Fruit fly (Drosophila melanogaster) whole organism, embryonic: Measurements from ENCODE around the gene CG7296.
A peak's percentile ranks its signal among the peaks of the same experiment; 100 is the strongest.

ENCODE experiments used
- CG10274 ChIP-seq: fragments of 200-800 bp; sonication (Bioruptor generic); optimal IDR thresholded peaks from 3 replicates; lab custom pipeline; 2017; ENCODE audit warnings: missing biosample characterization, mild to moderate bottlenecking, missing genetic modification characterization
- CG11504 ChIP-seq: fragments of 200-800 bp; sonication (Bioruptor generic); optimal IDR thresholded peaks from 3 replicates; lab custom pipeline; 2019; ENCODE audit warnings: missing biosample characterization, mild to moderate bottlenecking, missing genetic modification characterization, moderate library complexity
- CG12299 ChIP-seq: fragments of 200-800 bp; sonication (Bioruptor generic); optimal IDR thresholded peaks from 2 replicates; lab custom pipeline; 2018; ENCODE audit warnings: missing biosample characterization, mild to moderate bottlenecking, missing genetic modification characterization
- CG12744 ChIP-seq: fragments of 200-800 bp; sonication (Bioruptor generic); optimal IDR thresholded peaks from 2 replicates; lab custom pipeline; 2016; ENCODE audit warnings: missing biosample characterization, missing genetic modification characterization
- CG14014 ChIP-seq: fragments of 200-800 bp; sonication (Bioruptor generic); IDR thresholded peaks from 2 replicates; pipeline ENCODE4 v1.3.6; 2022; ENCODE audit warnings: missing biosample characterization, missing genetic modification characterization
- CG14965 ChIP-seq: fragments of 200-800 bp; sonication (Bioruptor generic); optimal IDR thresholded peaks from 2 replicates; lab custom pipeline; 2016; ENCODE audit warnings: missing biosample characterization, missing genetic modification characterization, borderline replicate concordance
- CG1529 ChIP-seq: fragments of 200-800 bp; sonication (Bioruptor generic); optimal IDR thresholded peaks from 3 replicates; lab custom pipeline; 2018; ENCODE audit warnings: missing biosample characterization, missing genetic modification characterization
- CG2199 ChIP-seq: fragments of 200-800 bp; sonication (Bioruptor generic); IDR thresholded peaks from 3 replicates; pipeline ENCODE4 v1.3.6; 2022; ENCODE audit warnings: missing biosample characterization, missing genetic modification characterization
- CG31441 ChIP-seq: fragments of 200-800 bp; sonication (Bioruptor generic); IDR thresholded peaks from 2 replicates; pipeline ENCODE4 v1.3.6; 2022; ENCODE audit warnings: missing biosample characterization, missing genetic modification characterization
- CG3995 ChIP-seq: fragments of 200-800 bp; sonication (Bioruptor generic); optimal IDR thresholded peaks from 3 replicates; lab custom pipeline; 2016; ENCODE audit warnings: missing biosample characterization, missing genetic modification characterization
- CG6175 ChIP-seq: fragments of 200-800 bp; sonication (Bioruptor generic); IDR thresholded peaks from 3 replicates; pipeline ENCODE4 v1.3.6; 2022; ENCODE audit warnings: missing biosample characterization, missing genetic modification characterization
- CG8765 ChIP-seq: fragments of 200-800 bp; sonication (Bioruptor generic); IDR thresholded peaks from 2 replicates; pipeline ENCODE4 v1.3.6; 2022; ENCODE audit warnings: missing biosample characterization, missing genetic modification characterization
- Dll ChIP-seq: fragments of 200-800 bp; sonication (Bioruptor generic); IDR thresholded peaks from 4 replicates; pipeline ENCODE4 v1.3.6; 2022; ENCODE audit warnings: missing biosample characterization, missing genetic modification characterization; ENCODE audit not compliant: partially characterized antibody
- Elba2 ChIP-seq: fragments of 200-800 bp; sonication (Bioruptor generic); optimal IDR thresholded peaks from 3 replicates; lab custom pipeline; 2016; ENCODE audit warnings: missing biosample characterization, missing genetic modification characterization
- Fer1 ChIP-seq: fragments of 200-800 bp; sonication (Bioruptor generic); optimal IDR thresholded peaks from 2 replicates; lab custom pipeline; 2017; ENCODE audit warnings: missing biosample characterization, mild to moderate bottlenecking, missing genetic modification characterization
- Med ChIP-seq: fragments of 200-800 bp; sonication (Bioruptor generic); peaks from one replicate; lab custom pipeline; 2016; ENCODE audit warnings: missing biosample characterization, missing genetic modification characterization, mild to moderate bottlenecking, inconsistent platforms, moderate library complexity
- Pdp1 ChIP-seq, 2 experiments: fragments of 200-800 bp; sonication (Bioruptor generic); optimal IDR thresholded peaks; 3 replicates each; lab custom pipeline; 2016; ENCODE audit warnings: missing biosample characterization in 2 of 2, missing genetic modification characterization in 2 of 2, mild to moderate bottlenecking in 1 of 2, moderate library complexity in 1 of 2
- Poxn ChIP-seq: fragments of 200-800 bp; sonication (Bioruptor generic); IDR thresholded peaks from 2 replicates; pipeline ENCODE4 v1.3.6; 2022; ENCODE audit warnings: missing biosample characterization, missing genetic modification characterization
- Sin3A ChIP-seq: fragments of >200 bp; optimal IDR thresholded peaks from 2 replicates; lab custom pipeline; 2018
- br ChIP-seq: fragments of >200 bp; optimal IDR thresholded peaks from 2 replicates; lab custom pipeline; 2017
- dan ChIP-seq: fragments of 200-800 bp; sonication (Bioruptor generic); IDR thresholded peaks from 2 replicates; pipeline ENCODE4 v1.3.6; 2022; ENCODE audit warnings: missing biosample characterization, missing genetic modification characterization
- esg ChIP-seq: fragments of 200-800 bp; sonication (Bioruptor generic); conservative IDR thresholded peaks from 2 replicates; pipeline ENCODE4 v1.3.6; 2022; ENCODE audit warnings: missing biosample characterization, missing genetic modification characterization
- fru ChIP-seq: fragments of >200 bp; optimal IDR thresholded peaks from 2 replicates; lab custom pipeline; 2017
- hb ChIP-seq: fragments of 200-800 bp; sonication (Bioruptor generic); IDR thresholded peaks from 3 replicates; pipeline ENCODE4 v1.3.6; 2022; ENCODE audit warnings: missing biosample characterization, missing genetic modification characterization; ENCODE audit not compliant: partially characterized antibody
- insv ChIP-seq, 2 experiments: fragments of 200-800 bp; sonication (Bioruptor generic); optimal IDR thresholded peaks; 3 replicates each; lab custom pipeline; 2016 to 2018; ENCODE audit warnings: missing biosample characterization in 2 of 2, missing genetic modification characterization in 2 of 2
- lola ChIP-seq, 3 experiments: fragments of >200 bp in 2 of 3; fragments of 200-800 bp in 1 of 3; sonication (Bioruptor generic) in 1 of 3; optimal IDR thresholded peaks; 2 replicates each; lab custom pipeline; 2017 to 2019; ENCODE audit warnings: missing biosample characterization in 3 of 3, missing genetic modification characterization in 3 of 3, mild to moderate bottlenecking in 1 of 3, moderate library complexity in 1 of 3
- lov ChIP-seq, 2 experiments: fragments of 200-800 bp in 1 of 2; fragments of >200 bp in 1 of 2; sonication (Bioruptor generic) in 1 of 2; IDR thresholded peaks in 1 of 2; optimal IDR thresholded peaks in 1 of 2; 2 replicates in 1 of 2; 3 replicates in 1 of 2; pipeline versions ENCODE4 v1.3.6 to Lab custom; 2017 to 2022; ENCODE audit warnings: missing biosample characterization in 1 of 2, missing genetic modification characterization in 1 of 2
- nerfin-1 ChIP-seq: fragments of 200-800 bp; sonication (Bioruptor generic); optimal IDR thresholded peaks from 3 replicates; lab custom pipeline; 2019; ENCODE audit warnings: missing biosample characterization, mild to moderate bottlenecking, missing genetic modification characterization, moderate library complexity
- pita ChIP-seq: fragments of 200-800 bp; sonication (Bioruptor generic); optimal IDR thresholded peaks from 2 replicates; lab custom pipeline; 2017; ENCODE audit warnings: missing biosample characterization, mild to moderate bottlenecking, missing genetic modification characterization
- pros ChIP-seq: fragments of 200-800 bp; sonication (Bioruptor generic); optimal IDR thresholded peaks from 3 replicates; lab custom pipeline; 2019; ENCODE audit warnings: missing biosample characterization, mild to moderate bottlenecking, missing genetic modification characterization, moderate library complexity
- ranshi ChIP-seq: fragments of 200-800 bp; sonication (Bioruptor generic); IDR thresholded peaks from 2 replicates; pipeline ENCODE4 v1.3.6; 2022; ENCODE audit warnings: missing biosample characterization, missing genetic modification characterization
- ro ChIP-seq: fragments of 200-800 bp; sonication (Bioruptor generic); IDR thresholded peaks from 2 replicates; pipeline ENCODE4 v1.3.6; 2022; ENCODE audit warnings: missing biosample characterization, missing genetic modification characterization
- run ChIP-seq: fragments of 200-800 bp; sonication (Bioruptor generic); optimal IDR thresholded peaks from 3 replicates; lab custom pipeline; 2018; ENCODE audit warnings: missing biosample characterization, mild to moderate bottlenecking, missing genetic modification characterization
- zen ChIP-seq: fragments of 200-800 bp; sonication (Bioruptor generic); optimal IDR thresholded peaks from 3 replicates; lab custom pipeline; 2018; ENCODE audit warnings: missing biosample characterization, mild to moderate bottlenecking, missing genetic modification characterization, moderate library complexity

Gene CG7296

dm6 chr2L:10657981-10658380 is 28.9 kb downstream of the CG7296 start, which contains the start of gene CG45690:
CG45690 (plus strand) TSS chr2L:10658281.
- TF ChIP-seq ro (no peak), CG31441 (GFP tag; lab: Robert Waterston, UW) (no peak), Med (no peak), esg (no peak)

- peak; percentile 19 for TF ChIP-seq zen
- no peak for TF ChIP-seq CG10274 (GFP tag; lab: Kevin White, UChicago)
- no peak for TF ChIP-seq hb (GFP tag; lab: Robert Waterston, UW)
- TF ChIP-seq CG1529 (GFP tag; lab: Kevin White, UChicago): no peak
- no peak for TF ChIP-seq Dll (GFP tag; lab: Robert Waterston, UW)
- TF ChIP-seq CG2199 (GFP tag; lab: Robert Waterston, UW): 0 out of 3 replicates have a peak, but pooled peaks have one; percentile 30
- TF ChIP-seq CG8765: no peak
- peak; percentile 99 for TF ChIP-seq CG11504 (tag; lab: Kevin White, UChicago)
- no peak for TF ChIP-seq lov (optimal IDR thresholded peaks at IDR 0.05; lab: Kevin White, UChicago)
- TF ChIP-seq lov (GFP tag; IDR thresholded peaks at IDR 0.05; lab: Robert Waterston, UW): no peak
- TF ChIP-seq pita: no peak
- no peak for TF ChIP-seq Poxn (GFP tag; lab: Robert Waterston, UW)
Observed at dm6 chr2L:10654520-10654919, 32.3 kb downstream of the CG7296 start.

dm6 chr2L:10651313-10651712 is 35.6 kb downstream of the CG7296 start, which contains the start of gene dbf:
dbf (plus strand) TSS chr2L:10651613.
- TF ChIP-seq pros (GFP tag; lab: Kevin White, UChicago) (no peak), CG12299 (tag; lab: Kevin White, UChicago) (no peak), fru (lab: Kevin White, UChicago) (no peak), dan (GFP tag; lab: Robert Waterston, UW) (no peak), CG14965 (GFP tag; lab: Kevin White, UChicago) (no peak), lola (GFP tag; optimal IDR thresholded peaks at IDR 0.05; lab: Kevin White, UChicago) (no peak), run (tag; lab: Kevin White, UChicago) (no peak), Pdp1 (GFP tag; optimal IDR thresholded peaks at IDR 0.05; lab: Kevin White, UChicago) (no peak), CG6175 (no peak), ranshi (GFP tag; lab: Robert Waterston, UW) (no peak), br (lab: Kevin White, UChicago) (no peak), Fer1 (GFP tag; lab: Kevin White, UChicago) (no peak), Sin3A (lab: Kevin White, UChicago) (no peak), CG14014 (GFP tag; lab: Robert Waterston, UW) (no peak)

- no peak for TF ChIP-seq CG10274 (GFP tag; lab: Kevin White, UChicago)
- peak; percentile 99 for TF ChIP-seq Elba2
- TF ChIP-seq nerfin-1 (tag; lab: Kevin White, UChicago): no peak
- peak; percentile 75 for TF ChIP-seq CG3995 (GFP tag; lab: Kevin White, UChicago)
- TF ChIP-seq CG12744 (GFP tag; lab: Kevin White, UChicago): no peak
- peak in 1 of 2 experiments; percentile 91 for TF ChIP-seq insv (GFP tag; optimal IDR thresholded peaks at IDR 0.05; lab: Kevin White, UChicago)
- peak; percentile 41 for TF ChIP-seq zen
- TF ChIP-seq CG31441 (GFP tag; lab: Robert Waterston, UW): 0 out of 2 replicates have a peak, but pooled peaks have one; percentile 48
Observed at dm6 chr2L:10647720-10648349, 39.0 kb downstream of the CG7296 start.
